Worm (Caenorhabditis elegans) whole organism, late embryonic: ENCODE results near the gene srz-102.

ENCODE experiments used
- C38D4.7 ChIP-seq: fragments of 200-800 bp; sonication (Bioruptor generic); optimal IDR thresholded peaks from 2 replicates; lab custom pipeline; 2018; ENCODE audit warnings: mild to moderate bottlenecking, missing genetic modification characterization, moderate library complexity, missing compliant biosample characterization
- F13H6.1 ChIP-seq: sonication (generic microtip); optimal IDR thresholded peaks from 2 replicates; lab custom pipeline; 2016; ENCODE audit warnings: missing genetic modification characterization, missing compliant biosample characterization
- K02D7.2 ChIP-seq: sonication (generic microtip); optimal IDR thresholded peaks from 2 replicates; lab custom pipeline; 2017; ENCODE audit warnings: mild to moderate bottlenecking, missing genetic modification characterization, missing compliant biosample characterization
- T23F11.4 ChIP-seq: fragments of 200-800 bp; sonication (Bioruptor generic); optimal IDR thresholded peaks from 2 replicates; lab custom pipeline; 2018; ENCODE audit warnings: mild to moderate bottlenecking, missing genetic modification characterization, missing compliant biosample characterization
- Y22D7AL.16 ChIP-seq: sonication (generic microtip); optimal IDR thresholded peaks from 2 replicates; lab custom pipeline; 2016; ENCODE audit warnings: missing genetic modification characterization, missing compliant biosample characterization
- ahr-1 ChIP-seq: sonication (generic microtip); optimal IDR thresholded peaks from 2 replicates; lab custom pipeline; 2016; ENCODE audit warnings: missing genetic modification characterization, missing compliant biosample characterization
- ama-1 ChIP-seq: fragments of 150-350 bp; optimal IDR thresholded peaks from 2 replicates; lab custom pipeline; 2014
- ceh-18 ChIP-seq: sonication (generic microtip); optimal IDR thresholded peaks from 2 replicates; lab custom pipeline; 2016; ENCODE audit warnings: missing genetic modification characterization, missing compliant biosample characterization
- ceh-2 ChIP-seq: sonication (generic microtip); optimal IDR thresholded peaks from 2 replicates; lab custom pipeline; 2016; ENCODE audit warnings: missing genotype, missing genetic modification characterization, missing compliant biosample characterization
- ceh-22 ChIP-seq: sonication (generic microtip); optimal IDR thresholded peaks from 2 replicates; lab custom pipeline; 2017; ENCODE audit warnings: missing biosample characterization, missing genetic modification characterization
- ceh-45 ChIP-seq: fragments of 200-800 bp; sonication (Bioruptor generic); IDR thresholded peaks from 2 replicates; pipeline ENCODE4 v1.3.6; 2022; ENCODE audit warnings: missing genetic modification reagents, missing genetic modification characterization, missing compliant biosample characterization
- ceh-6 ChIP-seq: fragments of 200-800 bp; sonication (Bioruptor generic); optimal IDR thresholded peaks from 2 replicates; lab custom pipeline; 2018; ENCODE audit warnings: mild to moderate bottlenecking, missing genetic modification characterization, missing compliant biosample characterization
- che-1 ChIP-seq: sonication (generic microtip); optimal IDR thresholded peaks from 2 replicates; lab custom pipeline; 2016; ENCODE audit warnings: mild to moderate bottlenecking, missing genetic modification characterization, missing compliant biosample characterization
- dmd-4 ChIP-seq: sonication (generic microtip); optimal IDR thresholded peaks from 2 replicates; lab custom pipeline; 2016; ENCODE audit warnings: borderline replicate concordance, missing genetic modification characterization, missing compliant biosample characterization
- dve-1 ChIP-seq: sonication (generic microtip); optimal IDR thresholded peaks from 2 replicates; lab custom pipeline; 2017; ENCODE audit warnings: antibody characterized with exemption, mild to moderate bottlenecking, missing genetic modification characterization, missing compliant biosample characterization
- eyg-1 ChIP-seq: sonication (generic microtip); optimal IDR thresholded peaks from 2 replicates; lab custom pipeline; 2016; ENCODE audit warnings: missing genotype, missing genetic modification characterization, missing compliant biosample characterization
- fkh-10 ChIP-seq: fragments of 150-350 bp; optimal IDR thresholded peaks from 2 replicates; lab custom pipeline; 2014; ENCODE audit warnings: missing biosample characterization, missing genetic modification reagents, missing genetic modification characterization
- hlh-13 ChIP-seq: fragments of 200-800 bp; sonication (Bioruptor generic); optimal IDR thresholded peaks from 2 replicates; lab custom pipeline; 2018; ENCODE audit warnings: mild to moderate bottlenecking, missing genetic modification characterization, missing compliant biosample characterization
- hlh-15 ChIP-seq: sonication (generic microtip); optimal IDR thresholded peaks from 2 replicates; lab custom pipeline; 2016; ENCODE audit warnings: missing genetic modification characterization, missing compliant biosample characterization
- hlh-6 ChIP-seq: sonication (generic microtip); optimal IDR thresholded peaks from 2 replicates; lab custom pipeline; 2016; ENCODE audit warnings: missing genotype, missing genetic modification characterization, missing compliant biosample characterization
- lim-6 ChIP-seq: sonication (generic microtip); optimal IDR thresholded peaks from 2 replicates; lab custom pipeline; 2016; ENCODE audit warnings: missing genetic modification characterization, missing compliant biosample characterization
- lin-11 ChIP-seq: fragments of 200-800 bp; sonication (Bioruptor generic); optimal IDR thresholded peaks from 2 replicates; lab custom pipeline; 2018; ENCODE audit warnings: mild to moderate bottlenecking, missing genetic modification characterization, missing compliant biosample characterization
- madf-2 ChIP-seq: sonication (generic microtip); optimal IDR thresholded peaks from 2 replicates; lab custom pipeline; 2017; ENCODE audit warnings: missing genetic modification characterization, missing compliant biosample characterization
- mec-3 ChIP-seq: sonication (generic microtip); optimal IDR thresholded peaks from 2 replicates; lab custom pipeline; 2016; ENCODE audit warnings: borderline replicate concordance, missing genetic modification characterization, missing compliant biosample characterization
- nfya-1 ChIP-seq: sonication (generic microtip); optimal IDR thresholded peaks from 2 replicates; lab custom pipeline; 2017; ENCODE audit warnings: missing genetic modification characterization, mild to moderate bottlenecking, missing compliant biosample characterization, antibody characterized with exemption, moderate library complexity
- nhr-232 ChIP-seq: sonication (generic microtip); optimal IDR thresholded peaks from 2 replicates; lab custom pipeline; 2016; ENCODE audit warnings: missing genetic modification characterization, missing compliant biosample characterization
- npax-4 ChIP-seq: sonication (generic microtip); optimal IDR thresholded peaks from 2 replicates; lab custom pipeline; 2016; ENCODE audit warnings: missing genetic modification characterization, missing compliant biosample characterization
- pax-1 ChIP-seq: fragments of 150-350 bp; optimal IDR thresholded peaks from 2 replicates; lab custom pipeline; 2014; ENCODE audit warnings: missing biosample characterization, missing genetic modification characterization
- pha-4 ChIP-seq: fragments of 150-350 bp; optimal IDR thresholded peaks from 2 replicates; lab custom pipeline; 2018; ENCODE audit warnings: missing biosample characterization, missing genetic modification reagents, missing genetic modification characterization
- pqm-1 ChIP-seq: sonication (generic microtip); optimal IDR thresholded peaks from 2 replicates; lab custom pipeline; 2016; ENCODE audit warnings: missing genetic modification characterization, missing compliant biosample characterization
- pros-1 ChIP-seq: fragments of 150-350 bp; optimal IDR thresholded peaks from 2 replicates; lab custom pipeline; 2014; ENCODE audit warnings: missing biosample characterization, missing genetic modification reagents, missing genetic modification characterization
- ref-2 ChIP-seq: sonication (generic microtip); optimal IDR thresholded peaks from 2 replicates; lab custom pipeline; 2016; ENCODE audit warnings: missing genetic modification characterization, missing compliant biosample characterization
- sox-2 ChIP-seq: fragments of 200-800 bp; sonication (Bioruptor generic); IDR thresholded peaks from 2 replicates; pipeline ENCODE4 v1.3.6; 2022; ENCODE audit warnings: missing genetic modification reagents, missing genetic modification characterization, missing compliant biosample characterization
- sox-4 ChIP-seq: sonication (generic microtip); optimal IDR thresholded peaks from 2 replicates; lab custom pipeline; 2017; ENCODE audit warnings: mild to moderate bottlenecking, missing genetic modification characterization, inconsistent platforms, missing compliant biosample characterization
- syd-9 ChIP-seq: sonication (generic microtip); optimal IDR thresholded peaks from 2 replicates; lab custom pipeline; 2016; ENCODE audit warnings: mild to moderate bottlenecking, missing genetic modification characterization, moderate library complexity, missing compliant biosample characterization
- tbx-2 ChIP-seq: sonication (generic microtip); optimal IDR thresholded peaks from 2 replicates; lab custom pipeline; 2016; ENCODE audit warnings: missing genetic modification characterization, missing compliant biosample characterization
- unc-55 ChIP-seq: sonication (generic microtip); optimal IDR thresholded peaks from 2 replicates; lab custom pipeline; 2017; ENCODE audit warnings: missing biosample characterization, missing genetic modification reagents, missing genetic modification characterization

srz-102 gene

DNA sequence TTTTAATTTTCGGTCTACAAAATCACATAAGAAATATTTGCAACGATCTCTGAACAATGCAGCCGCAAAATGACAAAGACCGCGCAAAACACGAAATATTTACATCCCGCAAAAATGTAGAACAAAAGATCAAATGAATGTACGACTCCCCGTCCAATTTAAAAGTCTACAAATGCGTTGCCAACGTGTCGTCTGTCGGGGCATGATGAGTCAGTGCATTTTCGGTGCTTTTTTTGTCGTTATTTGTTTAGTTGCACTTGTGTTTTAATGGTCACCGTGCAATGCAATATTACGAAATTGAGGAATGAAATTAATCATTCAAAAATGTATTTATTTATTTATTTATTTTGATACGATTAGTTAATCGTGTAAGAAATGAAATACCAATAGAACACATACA, 37.2 kb downstream of the srz-102 start:
- no peak for TF ChIP-seq K02D7.2
- TF ChIP-seq hlh-13 (GFP tag; lab: Kevin White, UChicago): no peak
- no peak for TF ChIP-seq che-1
- no peak for TF ChIP-seq ahr-1 (tag; lab: Kevin White, UChicago)
- no peak for TF ChIP-seq pros-1 (tag; lab: Kevin White, UChicago)
- TF ChIP-seq sox-4 (tag; lab: Kevin White, UChicago): no peak
- no peak for TF ChIP-seq tbx-2 (tag; lab: Kevin White, UChicago)
- no peak for TF ChIP-seq fkh-10 (GFP tag; lab: Kevin White, UChicago)
- no peak for TF ChIP-seq lim-6 (tag; lab: Kevin White, UChicago)
- no peak for TF ChIP-seq unc-55 (GFP tag; lab: Kevin White, UChicago)
- no peak for TF ChIP-seq nhr-232
- TF ChIP-seq pha-4 (tag; lab: Kevin White, UChicago): no peak
- TF ChIP-seq sox-2 (GFP tag; lab: Robert Waterston, UW): no peak
- no peak for TF ChIP-seq hlh-6 (tag; lab: Kevin White, UChicago)
- TF ChIP-seq dmd-4 (tag; lab: Kevin White, UChicago): no peak

- TF ChIP-seq sox-4 (tag; lab: Kevin White, UChicago) (no peak), nfya-1 (tag; lab: Kevin White, UChicago) (no peak), npax-4 (tag; lab: Kevin White, UChicago) (no peak), mec-3 (tag; lab: Kevin White, UChicago) (no peak), syd-9 (tag; lab: Kevin White, UChicago) (no peak), pqm-1 (tag; lab: Kevin White, UChicago) (no peak), F13H6.1 (tag; lab: Kevin White, UChicago) (no peak), hlh-13 (GFP tag; lab: Kevin White, UChicago) (no peak)
- TF ChIP-seq, all 69 proteins: peak for 0
Observed at ce11 chrV:16725955-16726354, 38.6 kb downstream of the srz-102 start.

DNA sequence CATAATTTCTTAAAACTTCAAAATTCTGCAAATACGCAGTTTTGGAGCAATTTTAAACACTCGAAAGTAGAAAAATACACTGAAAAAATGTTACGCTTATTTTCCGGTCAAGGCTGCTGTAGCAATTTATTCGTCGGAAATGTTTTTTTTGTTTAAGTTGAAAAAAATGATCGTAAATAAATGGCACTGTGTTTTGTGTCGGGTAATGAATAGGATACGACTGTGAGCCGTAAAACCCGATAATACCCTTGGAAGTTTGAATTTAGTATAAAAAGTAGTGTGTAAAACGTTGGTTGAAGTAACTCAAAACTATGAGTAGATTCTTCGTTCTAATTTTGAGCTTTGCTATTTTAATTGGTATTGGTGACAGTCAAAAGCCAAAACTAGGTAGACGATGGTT, 39.6 kb downstream of the srz-102 start, which contains the start of gene T25E12.14:
T25E12.14 (plus strand) TSS at position 301 of the 400 bp plus-strand sequence.
- TF ChIP-seq lin-11 (tag; lab: Kevin White, UChicago) (no peak), hlh-6 (tag; lab: Kevin White, UChicago) (no peak), pax-1 (no peak), C38D4.7 (GFP tag; lab: Kevin White, UChicago) (no peak), nfya-1 (tag; lab: Kevin White, UChicago) (no peak)
- TF ChIP-seq, all 69 proteins: peak for 0

DNA sequence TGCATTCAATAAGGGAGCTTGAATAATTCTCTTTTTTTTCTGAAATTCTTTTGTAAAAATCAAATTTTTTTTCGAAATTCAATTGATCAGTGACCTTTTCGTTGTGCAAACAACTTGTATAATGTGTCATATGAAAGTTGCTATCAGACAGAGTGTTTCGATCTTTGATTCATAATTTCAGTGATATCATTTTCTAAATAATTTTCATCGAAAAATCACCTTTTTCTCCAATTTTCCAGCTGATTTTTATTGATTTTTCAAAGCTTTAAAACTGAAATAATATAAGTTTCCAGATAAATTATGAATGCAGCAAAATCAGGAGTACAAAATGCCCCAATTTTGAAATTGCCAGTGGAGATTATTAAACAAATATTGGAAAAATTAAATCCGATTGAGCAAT, 41.1 kb downstream of the srz-102 start, which contains the start of gene fbxa-127:
fbxa-127 (plus strand) TSS at position 301 of the 400 bp plus-strand sequence.
- TF ChIP-seq F13H6.1 (tag; lab: Kevin White, UChicago): no peak
- TF ChIP-seq nhr-232: no peak
- no peak for TF ChIP-seq syd-9 (tag; lab: Kevin White, UChicago)
- no peak for TF ChIP-seq ceh-18 (tag; lab: Kevin White, UChicago)
- TF ChIP-seq hlh-15 (tag; lab: Kevin White, UChicago): no peak
- TF ChIP-seq ceh-45 (GFP tag; lab: Robert Waterston, UW): no peak
- no peak for TF ChIP-seq unc-55 (GFP tag; lab: Kevin White, UChicago)
- no peak for TF ChIP-seq T23F11.4 (GFP tag; lab: Kevin White, UChicago)
- no peak for TF ChIP-seq madf-2 (tag; lab: Kevin White, UChicago)
- no peak for TF ChIP-seq che-1
- TF ChIP-seq tbx-2 (tag; lab: Kevin White, UChicago): no peak
- TF ChIP-seq ceh-22: no peak
- no peak for TF ChIP-seq ref-2

- TF ChIP-seq npax-4 (tag; lab: Kevin White, UChicago) (no peak), nhr-232 (no peak), fkh-10 (GFP tag; lab: Kevin White, UChicago) (no peak), eyg-1 (tag; lab: Kevin White, UChicago) (no peak), dve-1 (tag; lab: Kevin White, UChicago) (no peak), Y22D7AL.16 (tag; lab: Kevin White, UChicago) (no peak), T23F11.4 (GFP tag; lab: Kevin White, UChicago) (no peak), ceh-2 (tag; lab: Kevin White, UChicago) (no peak), pax-1 (no peak), madf-2 (tag; lab: Kevin White, UChicago) (no peak), syd-9 (tag; lab: Kevin White, UChicago) (no peak), sox-2 (GFP tag; lab: Robert Waterston, UW) (no peak), ceh-6 (GFP tag; lab: Kevin White, UChicago) (no peak), ama-1 (no peak)
Observed at ce11 chrV:16729961-16730360, 42.6 kb downstream of the srz-102 start, which contains the start of gene srz-99. srz-99 (plus strand) TSS chrV:16730261.
